Worm (Caenorhabditis elegans) whole organism, mixed stage, embryonic: ENCODE data around the gene Y24D9A.7.

Experiments
- lin-13 ChIP-seq: fragments of 150-350 bp; optimal IDR thresholded peaks from 2 replicates; lab custom pipeline; 2014; ENCODE audit warnings: missing biosample characterization, missing genetic modification characterization
- pha-4 ChIP-seq: fragments of 150-350 bp; optimal IDR thresholded peaks from 2 replicates; lab custom pipeline; 2018; ENCODE audit warnings: missing biosample characterization, missing genetic modification reagents, missing genetic modification characterization
- ztf-11 ChIP-seq: fragments of 150-350 bp; optimal IDR thresholded peaks from 2 replicates; lab custom pipeline; 2014; ENCODE audit warnings: missing biosample characterization, missing genetic modification characterization

DNA sequence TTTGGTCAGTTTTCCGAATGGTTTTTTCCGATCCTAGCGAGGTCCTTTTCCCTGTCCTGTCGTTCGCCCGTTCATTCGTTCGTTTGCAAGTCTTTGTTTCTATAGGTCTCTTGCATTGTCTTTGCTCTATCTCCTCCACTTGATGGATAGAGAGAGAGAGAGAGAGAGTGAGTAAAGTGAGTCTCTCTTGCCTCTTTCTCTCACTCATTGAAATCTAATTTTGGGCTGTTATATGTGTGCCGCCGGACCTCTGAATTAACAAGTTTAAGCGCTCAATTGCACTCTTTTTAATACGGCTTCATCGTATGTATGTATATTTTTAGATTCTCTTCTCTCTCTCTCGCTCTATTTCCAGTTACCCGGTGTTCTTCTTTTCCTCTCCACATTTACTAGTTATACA, 1.1 kb downstream of the Y24D9A.7 start:
- TF ChIP-seq ztf-11 (tag; lab: Kevin White, UChicago) (no peak), lin-13 (no peak), pha-4 (tag; lab: Kevin White, UChicago) (no peak)
